Fruit fly (Drosophila melanogaster): ENCODE measurements around the gene Fie.

dm6 chr3L:3925487-3925886, 33.1 kb downstream of the Fie start:
- TF ChIP-seq EcR (GFP tag; optimal IDR thresholded peaks at IDR 0.05) (no peak), pan (optimal IDR thresholded peaks at IDR 0.05) (no peak), usp (GFP tag; optimal IDR thresholded peaks at IDR 0.05) (no peak), CG8478 (optimal IDR thresholded peaks at IDR 0.05) (no peak)

Data from whole organism.